Fruit fly (Drosophila melanogaster) whole organism, embryonic: ENCODE measurements around the gene dati.

Source experiments
- Bdp1 ChIP-seq: fragments of 200-800 bp; sonication (Bioruptor generic); optimal IDR thresholded peaks from 3 replicates; lab custom pipeline; 2016; ENCODE audit warnings: missing biosample characterization, missing genetic modification characterization
- CG10209 ChIP-seq: fragments of 200-800 bp; sonication (Bioruptor generic); optimal IDR thresholded peaks from 3 replicates; lab custom pipeline; 2017; ENCODE audit warnings: missing biosample characterization, mild to moderate bottlenecking, missing genetic modification characterization, missing genetic modification reagents
- CG10431 ChIP-seq: fragments of 200-800 bp; sonication (Bioruptor generic); optimal IDR thresholded peaks from 3 replicates; lab custom pipeline; 2018; ENCODE audit warnings: missing biosample characterization, mild to moderate bottlenecking, missing genetic modification characterization
- CG12391 ChIP-seq: fragments of 200-800 bp; sonication (Bioruptor generic); optimal IDR thresholded peaks from 3 replicates; lab custom pipeline; 2018; ENCODE audit warnings: missing biosample characterization, mild to moderate bottlenecking, missing genetic modification characterization, moderate library complexity
- CG15073 ChIP-seq: fragments of 200-800 bp; sonication (Bioruptor generic); optimal IDR thresholded peaks from 2 replicates; lab custom pipeline; 2016; ENCODE audit warnings: missing biosample characterization, missing genetic modification characterization
- CG15269 ChIP-seq: fragments of 200-800 bp; sonication (Bioruptor generic); optimal IDR thresholded peaks from 2 replicates; lab custom pipeline; 2018; ENCODE audit warnings: missing biosample characterization, mild to moderate bottlenecking, missing genetic modification characterization, moderate library complexity
- CG1602 ChIP-seq: fragments of 200-800 bp; sonication (Bioruptor generic); optimal IDR thresholded peaks from 3 replicates; lab custom pipeline; 2016; ENCODE audit warnings: missing biosample characterization, missing genetic modification characterization
- CG1603 ChIP-seq: fragments of 200-800 bp; sonication (Bioruptor generic); optimal IDR thresholded peaks from 2 replicates; lab custom pipeline; 2019; ENCODE audit warnings: missing biosample characterization, mild to moderate bottlenecking, missing genetic modification characterization, moderate library complexity
- CG17186 ChIP-seq: fragments of 200-800 bp; sonication (Bioruptor generic); optimal IDR thresholded peaks from 3 replicates; lab custom pipeline; 2017; ENCODE audit warnings: missing biosample characterization, missing genetic modification reagents, missing genetic modification characterization
- CG17385 ChIP-seq: fragments of 200-800 bp; sonication (Bioruptor generic); optimal IDR thresholded peaks from 3 replicates; lab custom pipeline; 2018; ENCODE audit warnings: missing biosample characterization, mild to moderate bottlenecking, missing genetic modification characterization
- CG32772 ChIP-seq: fragments of 200-800 bp; sonication (Bioruptor generic); IDR thresholded peaks from 2 replicates; pipeline ENCODE4 v1.3.6; 2022; ENCODE audit warnings: missing biosample characterization, missing genetic modification characterization
- CG33557 ChIP-seq: fragments of 200-800 bp; sonication (Bioruptor generic); optimal IDR thresholded peaks from 2 replicates; lab custom pipeline; 2019; ENCODE audit warnings: missing biosample characterization, mild to moderate bottlenecking, missing genetic modification characterization, moderate library complexity
- CG3407 ChIP-seq: fragments of 200-800 bp; sonication (Bioruptor generic); optimal IDR thresholded peaks from 2 replicates; lab custom pipeline; 2018; ENCODE audit warnings: missing biosample characterization, mild to moderate bottlenecking, missing genetic modification characterization
- CG34422 ChIP-seq: fragments of 200-800 bp; sonication (Bioruptor generic); IDR thresholded peaks from 3 replicates; pipeline ENCODE4 v1.3.6; 2022; ENCODE audit warnings: missing biosample characterization, missing genetic modification characterization
- CG4328 ChIP-seq: fragments of 200-800 bp; sonication (Bioruptor generic); optimal IDR thresholded peaks from 3 replicates; lab custom pipeline; 2017; ENCODE audit warnings: missing biosample characterization, missing genetic modification reagents, missing genetic modification characterization
- CG43689 ChIP-seq: fragments of 200-800 bp; sonication (Bioruptor generic); IDR thresholded peaks from 2 replicates; pipeline ENCODE4 v1.3.6; 2022; ENCODE audit warnings: missing biosample characterization, missing genetic modification characterization
- CG7963 ChIP-seq: fragments of 200-800 bp; sonication (Bioruptor generic); IDR thresholded peaks from 3 replicates; pipeline ENCODE4 v1.3.6; 2022; ENCODE audit warnings: missing biosample characterization, missing genetic modification characterization; ENCODE audit not compliant: partially characterized antibody
- CG8359 ChIP-seq: fragments of 200-800 bp; sonication (Bioruptor generic); optimal IDR thresholded peaks from 2 replicates; lab custom pipeline; 2017; ENCODE audit warnings: missing biosample characterization, mild to moderate bottlenecking, missing genetic modification characterization, borderline replicate concordance
- CG8924 ChIP-seq: fragments of 200-800 bp; optimal IDR thresholded peaks from 3 replicates; lab custom pipeline; 2019; ENCODE audit warnings: missing biosample characterization, mild to moderate bottlenecking, missing genetic modification characterization, moderate library complexity
- CG9876 ChIP-seq: fragments of 200-800 bp; sonication (Bioruptor generic); optimal IDR thresholded peaks from 2 replicates; lab custom pipeline; 2016; ENCODE audit warnings: missing biosample characterization, missing genetic modification characterization
- CHES-1-like ChIP-seq: fragments of 200-800 bp; sonication (Bioruptor generic); optimal IDR thresholded peaks from 2 replicates; lab custom pipeline; 2016; ENCODE audit warnings: missing biosample characterization, missing genetic modification characterization
- D ChIP-seq, 2 experiments: fragments of 200-800 bp in 1 of 2; fragments of >200 bp in 1 of 2; sonication (Bioruptor generic) in 1 of 2; optimal IDR thresholded peaks; 2 replicates in 1 of 2; 3 replicates in 1 of 2; lab custom pipeline; 2017; ENCODE audit warnings: mild to moderate bottlenecking in 1 of 2, missing biosample characterization in 1 of 2, missing genetic modification characterization in 1 of 2, missing genetic modification reagents in 1 of 2
- Dek ChIP-seq: fragments of 200-800 bp; sonication (Bioruptor generic); optimal IDR thresholded peaks from 3 replicates; lab custom pipeline; 2019; ENCODE audit warnings: missing biosample characterization, mild to moderate bottlenecking, missing genetic modification characterization, moderate library complexity
- Dfd ChIP-seq, 2 experiments: fragments of >200 bp; optimal IDR thresholded peaks; 2 replicates each; lab custom pipeline; 2017; ENCODE audit warnings: missing biosample characterization in 2 of 2, missing genetic modification characterization in 2 of 2
- Dp ChIP-seq: fragments of 200-800 bp; sonication (Bioruptor generic); optimal IDR thresholded peaks from 2 replicates; lab custom pipeline; 2018; ENCODE audit warnings: missing biosample characterization, mild to moderate bottlenecking, missing genetic modification characterization, moderate library complexity
- Elba2 ChIP-seq: fragments of 200-800 bp; sonication (Bioruptor generic); optimal IDR thresholded peaks from 3 replicates; lab custom pipeline; 2016; ENCODE audit warnings: missing biosample characterization, missing genetic modification characterization
- HLH3B ChIP-seq: fragments of 200-800 bp; sonication (Bioruptor generic); IDR thresholded peaks from 2 replicates; pipeline ENCODE4 v1.3.6; 2022; ENCODE audit warnings: missing biosample characterization, missing genetic modification characterization
- HmgZ ChIP-seq: fragments of 200-800 bp; sonication (Bioruptor generic); optimal IDR thresholded peaks from 2 replicates; lab custom pipeline; 2018; ENCODE audit warnings: missing biosample characterization, mild to moderate bottlenecking, missing genetic modification characterization
- Hr3 ChIP-seq: fragments of 200-800 bp; sonication (Bioruptor generic); optimal IDR thresholded peaks from 3 replicates; lab custom pipeline; 2016; ENCODE audit warnings: missing biosample characterization, missing genetic modification characterization
- Lhr ChIP-seq: fragments of 200-800 bp; sonication (Bioruptor generic); optimal IDR thresholded peaks from 3 replicates; lab custom pipeline; 2017; ENCODE audit warnings: mild to moderate bottlenecking, missing biosample characterization, missing genetic modification reagents, missing genetic modification characterization
- Lim3 ChIP-seq: fragments of 200-800 bp; sonication (Bioruptor generic); IDR thresholded peaks from 2 replicates; pipeline ENCODE4 v1.3.6; 2022; ENCODE audit warnings: missing biosample characterization, missing genetic modification characterization
- Lpt ChIP-seq: fragments of >200 bp; optimal IDR thresholded peaks from 2 replicates; lab custom pipeline; 2018; ENCODE audit warnings: missing biosample characterization, missing genetic modification characterization
- al ChIP-seq: fragments of 200-800 bp; sonication (Bioruptor generic); IDR thresholded peaks from 2 replicates; pipeline ENCODE4 v1.3.6; 2022; ENCODE audit warnings: missing biosample characterization, missing genetic modification characterization
- ci ChIP-seq: fragments of 200-800 bp; sonication (Bioruptor generic); IDR thresholded peaks from 3 replicates; pipeline ENCODE4 v1.3.6; 2022; ENCODE audit warnings: missing biosample characterization, missing genetic modification characterization
- disco-r ChIP-seq: fragments of 200-800 bp; sonication (Bioruptor generic); optimal IDR thresholded peaks from 2 replicates; lab custom pipeline; 2016; ENCODE audit warnings: missing biosample characterization, missing genetic modification characterization
- ems ChIP-seq: fragments of 200-800 bp; sonication (Bioruptor generic); optimal IDR thresholded peaks from 3 replicates; lab custom pipeline; 2016; ENCODE audit warnings: missing biosample characterization, missing genetic modification characterization
- gsb ChIP-seq: fragments of 200-800 bp; sonication (Bioruptor generic); IDR thresholded peaks from 2 replicates; pipeline ENCODE4 v1.3.6; 2022; ENCODE audit warnings: missing biosample characterization, missing genetic modification characterization
- gt ChIP-seq: fragments of 200-800 bp; sonication (Bioruptor generic); IDR thresholded peaks from 2 replicates; pipeline ENCODE4 v1.3.6; 2022; ENCODE audit warnings: missing biosample characterization, missing genetic modification characterization
- hbn ChIP-seq: fragments of 200-800 bp; sonication (Bioruptor generic); IDR thresholded peaks from 2 replicates; pipeline ENCODE4 v1.3.6; 2022; ENCODE audit warnings: missing biosample characterization, missing genetic modification characterization; ENCODE audit not compliant: partially characterized antibody
- inv ChIP-seq: fragments of 200-800 bp; sonication (Bioruptor generic); IDR thresholded peaks from 2 replicates; pipeline ENCODE4 v1.3.6; 2022; ENCODE audit warnings: missing biosample characterization, missing genetic modification characterization; ENCODE audit not compliant: partially characterized antibody
- jigr1 ChIP-seq: fragments of 200-800 bp; sonication (Bioruptor generic); IDR thresholded peaks from 3 replicates; pipeline ENCODE4 v1.3.6; 2022; ENCODE audit warnings: missing biosample characterization, missing genetic modification characterization
- jing ChIP-seq: fragments of 200-800 bp; sonication (Bioruptor generic); optimal IDR thresholded peaks from 2 replicates; lab custom pipeline; 2018; ENCODE audit warnings: missing biosample characterization, mild to moderate bottlenecking, missing genetic modification characterization
- kni ChIP-seq: fragments of 200-800 bp; sonication (Bioruptor generic); optimal IDR thresholded peaks from 3 replicates; lab custom pipeline; 2017; ENCODE audit warnings: mild to moderate bottlenecking, missing biosample characterization, missing genetic modification reagents, missing genetic modification characterization
- nau ChIP-seq: fragments of 200-800 bp; sonication (Bioruptor generic); optimal IDR thresholded peaks from 3 replicates; lab custom pipeline; 2017; ENCODE audit warnings: missing biosample characterization, mild to moderate bottlenecking, missing genetic modification characterization, missing genetic modification reagents
- onecut ChIP-seq: fragments of 200-800 bp; sonication (Bioruptor generic); IDR thresholded peaks from 2 replicates; pipeline ENCODE4 v1.3.6; 2022; ENCODE audit warnings: missing biosample characterization, missing genetic modification characterization
- phol ChIP-seq: fragments of 200-800 bp; sonication (Bioruptor generic); optimal IDR thresholded peaks from 3 replicates; lab custom pipeline; 2018; ENCODE audit warnings: missing biosample characterization, mild to moderate bottlenecking, missing genetic modification characterization, moderate library complexity
- sob ChIP-seq: fragments of 200-800 bp; sonication (Bioruptor generic); IDR thresholded peaks from 2 replicates; pipeline ENCODE4 v1.3.6; 2022; ENCODE audit warnings: missing biosample characterization, missing genetic modification characterization
- tgo ChIP-seq: fragments of 200-800 bp; sonication (Bioruptor generic); IDR thresholded peaks from 3 replicates; pipeline ENCODE4 v1.3.6; 2022; ENCODE audit warnings: missing biosample characterization, missing genetic modification characterization
- tna ChIP-seq: fragments of 200-800 bp; sonication (Bioruptor generic); IDR thresholded peaks from 2 replicates; pipeline ENCODE4 v1.3.6; 2022; ENCODE audit warnings: missing biosample characterization, missing genetic modification characterization; ENCODE audit not compliant: partially characterized antibody
- ttk ChIP-seq: fragments of 200-800 bp; sonication (Bioruptor generic); IDR thresholded peaks from 2 replicates; pipeline ENCODE4 v2.1.2; 2022; ENCODE audit warnings: missing biosample characterization, missing genetic modification characterization
- tup ChIP-seq: fragments of 200-800 bp; sonication (Bioruptor generic); optimal IDR thresholded peaks from 2 replicates; lab custom pipeline; 2016; ENCODE audit warnings: missing biosample characterization, mild to moderate bottlenecking, missing genetic modification characterization, moderate library complexity

dati gene

DNA sequence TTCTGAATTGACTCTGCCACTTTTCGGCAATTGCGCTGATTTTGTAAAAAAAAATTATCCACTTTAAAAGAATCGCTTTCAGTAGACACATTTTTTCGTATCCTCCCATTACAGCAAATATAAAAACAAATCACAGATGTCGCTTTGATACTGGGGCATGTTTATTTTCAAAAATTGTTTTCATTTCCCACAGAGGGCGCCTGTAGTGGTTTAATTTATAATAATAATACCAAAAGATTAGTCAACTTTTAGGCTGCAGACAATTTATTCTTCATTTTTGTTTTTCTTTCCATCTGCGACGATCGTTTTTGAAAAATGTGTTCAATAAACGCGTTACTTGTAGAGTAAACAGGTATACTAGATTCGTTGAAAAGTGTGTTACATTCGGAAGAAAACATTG, 11.4 kb upstream of the dati start (continued):
- TF ChIP-seq CG3407 (GFP tag; lab: Kevin White, UChicago) = no peak
- no peak for TF ChIP-seq CG34422 (GFP tag; lab: Robert Waterston, UW)
- TF ChIP-seq tup (GFP tag; lab: Kevin White, UChicago) = no peak
- TF ChIP-seq D (optimal IDR thresholded peaks at IDR 0.05; lab: Kevin White, UChicago) = no peak
- TF ChIP-seq D (GFP tag; optimal IDR thresholded peaks at IDR 0.05; lab: Kevin White, UChicago) = no peak
- no peak for TF ChIP-seq Dfd (GFP tag; optimal IDR thresholded peaks at IDR 0.05; lab: Kevin White, UChicago)
- TF ChIP-seq al (GFP tag; lab: Robert Waterston, UW) = no peak
- TF ChIP-seq CG8924 (tag; lab: Kevin White, UChicago) = no peak
- peak; percentile 48 for TF ChIP-seq phol
- TF ChIP-seq CG1602 (GFP tag; lab: Kevin White, UChicago) = peak; percentile 13
- no peak for TF ChIP-seq Lim3 (GFP tag; lab: Robert Waterston, UW)
- no peak for TF ChIP-seq HLH3B
- no peak for TF ChIP-seq Dek (tag; lab: Kevin White, UChicago)
- TF ChIP-seq HmgZ (tag; lab: Kevin White, UChicago) = peak; percentile 59
- peak; percentile 18 for TF ChIP-seq CG10209 (GFP tag; lab: Kevin White, UChicago)
- TF ChIP-seq inv (GFP tag; lab: Robert Waterston, UW) = no peak
- TF ChIP-seq sob = peak; percentile 45; the same call in 1 of the 2 replicates
- TF ChIP-seq CG4328 (GFP tag; lab: Kevin White, UChicago) = no peak
- peak; percentile 62 for TF ChIP-seq onecut (GFP tag; lab: Robert Waterston, UW)
- TF ChIP-seq kni (GFP tag; lab: Kevin White, UChicago) = no peak
- TF ChIP-seq jing (GFP tag; lab: Kevin White, UChicago) = no peak
- no peak for TF ChIP-seq hbn
- TF ChIP-seq ttk = no peak
- TF ChIP-seq CG9876 (GFP tag; lab: Kevin White, UChicago) = no peak
- TF ChIP-seq gt (GFP tag; lab: Robert Waterston, UW) = no peak
- peak; percentile 31 for TF ChIP-seq CG17385 (GFP tag; lab: Kevin White, UChicago)
- TF ChIP-seq CHES-1-like (GFP tag; lab: Kevin White, UChicago) = no peak
- TF ChIP-seq tna = no peak
- TF ChIP-seq disco-r = no peak
- peak; percentile 39 for TF ChIP-seq Dp (GFP tag; lab: Kevin White, UChicago)
- no peak for TF ChIP-seq CG8359 (GFP tag; lab: Kevin White, UChicago)
- no peak for TF ChIP-seq CG32772 (GFP tag; lab: Robert Waterston, UW)
- no peak for TF ChIP-seq tgo (GFP tag; lab: Robert Waterston, UW)
- no peak for TF ChIP-seq jigr1 (GFP tag; lab: Robert Waterston, UW)
- no peak for TF ChIP-seq CG43689
- no peak for TF ChIP-seq Lpt (GFP tag; lab: Kevin White, UChicago)
- no peak for TF ChIP-seq gsb (GFP tag; lab: Robert Waterston, UW)
- TF ChIP-seq CG33557 (GFP tag; lab: Kevin White, UChicago) = no peak
- peak; percentile 47 for TF ChIP-seq CG1603 (tag; lab: Kevin White, UChicago)
- TF ChIP-seq Elba2 (GFP tag; lab: Kevin White, UChicago) = no peak
- no peak for TF ChIP-seq ems (GFP tag; lab: Kevin White, UChicago)
- no peak for TF ChIP-seq CG12391 (tag; lab: Kevin White, UChicago)
- TF ChIP-seq CG10431 (GFP tag; lab: Kevin White, UChicago) = no peak
- no peak for TF ChIP-seq CG15073 (GFP tag; lab: Kevin White, UChicago)
- TF ChIP-seq CG7963 (GFP tag; lab: Robert Waterston, UW) = no peak
- TF ChIP-seq Bdp1 (GFP tag; lab: Kevin White, UChicago) = no peak
- peak; percentile 40 for TF ChIP-seq Hr3 (GFP tag; lab: Kevin White, UChicago)
- TF ChIP-seq CG15269 (tag; lab: Kevin White, UChicago) = peak; percentile 39
- no peak for TF ChIP-seq CG17186
- no peak for TF ChIP-seq nau
- TF ChIP-seq Lhr (GFP tag; lab: Kevin White, UChicago) = peak; percentile 56
- no peak; the same call in 2 of the 3 replicates for TF ChIP-seq ci (GFP tag; lab: Robert Waterston, UW)
